5 fruit fly cellular contexts compared by ENCODE assay signal in genomic region chrX:654221-654620, dm6.
TF ChIP-seq lines count a peak whose summit lies in the region.

No protein-coding gene starts in this region.

- TF ChIP-seq CTCF in whole organism, embryonic (GFP tag; optimal IDR thresholded peaks at IDR 0.05; lab: Kevin White, UChicago) = no peak

TF ChIP-seq in whole organism, 6 proteins besides CTCF, POLR2A, EP300 and RAD21:
- TF ChIP-seq CG8478 (optimal IDR thresholded peaks at IDR 0.05; lab: Kevin White, UChicago) = peak; percentile 46
- no peak for TF ChIP-seq psq (optimal IDR thresholded peaks at IDR 0.05; lab: Kevin White, UChicago)

TF ChIP-seq in whole organism, adult, 20 proteins besides CTCF, POLR2A, EP300 and RAD21:
- TF ChIP-seq kay (GFP tag; lab: Kevin White, UChicago; ENCODE audit: borderline replicate concordance) (no peak), toe (GFP tag; optimal IDR thresholded peaks at IDR 0.05; lab: Kevin White, UChicago) (no peak), Mnt (GFP tag; optimal IDR thresholded peaks at IDR 0.05; lab: Kevin White, UChicago) (peak; percentile 81), tj (GFP tag; optimal IDR thresholded peaks at IDR 0.05; lab: Kevin White, UChicago) (no peak), CG14711 (tag; optimal IDR thresholded peaks at IDR 0.05; lab: Kevin White, UChicago) (peak; percentile 43), pad (GFP tag; optimal IDR thresholded peaks at IDR 0.05; lab: Kevin White, UChicago) (peak; percentile 53), CG12768 (GFP tag; optimal IDR thresholded peaks at IDR 0.05; lab: Kevin White, UChicago) (no peak), CG33017 (tag; optimal IDR thresholded peaks at IDR 0.05; lab: Kevin White, UChicago) (no peak)

TF ChIP-seq in whole organism, embryonic, 481 proteins besides CTCF, POLR2A, EP300 and RAD21 (continues in another document):
- TF ChIP-seq CG1603 (tag; optimal IDR thresholded peaks at IDR 0.05; lab: Kevin White, UChicago) = peak; percentile 14
- TF ChIP-seq CG17328 (GFP tag; IDR thresholded peaks at IDR 0.05; lab: Robert Waterston, UW) = no peak
- no peak for TF ChIP-seq sr (GFP tag; IDR thresholded peaks at IDR 0.05; lab: Robert Waterston, UW)
- no peak for TF ChIP-seq hkb (optimal IDR thresholded peaks at IDR 0.05; lab: Kevin White, UChicago)
- TF ChIP-seq hkb (GFP tag; IDR thresholded peaks at IDR 0.05; lab: Robert Waterston, UW) = no peak
- no peak for TF ChIP-seq bsh (GFP tag; optimal IDR thresholded peaks at IDR 0.05; lab: Kevin White, UChicago)
- no peak for TF ChIP-seq CG14050 (GFP tag; IDR thresholded peaks at IDR 0.05; lab: Robert Waterston, UW)
- no peak for TF ChIP-seq ac (GFP tag; optimal IDR thresholded peaks at IDR 0.05; lab: Kevin White, UChicago)
- peak; percentile 17 for TF ChIP-seq Fer1 (GFP tag; optimal IDR thresholded peaks at IDR 0.05; lab: Kevin White, UChicago)
- peak in 1 of 2 experiments; percentile 75 for TF ChIP-seq crp (GFP tag; optimal IDR thresholded peaks at IDR 0.05; lab: Kevin White, UChicago)
- TF ChIP-seq CG1832 (GFP tag; optimal IDR thresholded peaks at IDR 0.05; lab: Kevin White, UChicago) = peak; percentile 78
- TF ChIP-seq danr (GFP tag; IDR thresholded peaks at IDR 0.05; lab: Robert Waterston, UW) = no peak
- TF ChIP-seq CG6254 (GFP tag; optimal IDR thresholded peaks at IDR 0.05; lab: Kevin White, UChicago) = no peak
- TF ChIP-seq onecut (GFP tag; IDR thresholded peaks at IDR 0.05; lab: Robert Waterston, UW) = peak; percentile 58
- TF ChIP-seq gem (tag; optimal IDR thresholded peaks at IDR 0.05; lab: Kevin White, UChicago) = no peak
- TF ChIP-seq CG9215 (GFP tag; IDR thresholded peaks at IDR 0.05; lab: Robert Waterston, UW) = peak; percentile 52
- TF ChIP-seq CG8290 (GFP tag; optimal IDR thresholded peaks at IDR 0.05; lab: Kevin White, UChicago) = no peak
- TF ChIP-seq CG8290 (tag; optimal IDR thresholded peaks at IDR 0.05; lab: Kevin White, UChicago) = peak in 1 of 2 experiments; percentile 2
- TF ChIP-seq Ada2b (GFP tag; IDR thresholded peaks at IDR 0.05; lab: Robert Waterston, UW) = no peak
- TF ChIP-seq nmo (GFP tag; optimal IDR thresholded peaks at IDR 0.05; lab: Kevin White, UChicago) = peak; percentile 2
- TF ChIP-seq cg (GFP tag; optimal IDR thresholded peaks at IDR 0.05; lab: Kevin White, UChicago) = peak; percentile 14
- no peak for TF ChIP-seq ATbp (GFP tag; optimal IDR thresholded peaks at IDR 0.05; lab: Kevin White, UChicago)
- TF ChIP-seq her (GFP tag; optimal IDR thresholded peaks at IDR 0.05; lab: Kevin White, UChicago) = no peak
- TF ChIP-seq CG8281 (tag; optimal IDR thresholded peaks at IDR 0.05; lab: Kevin White, UChicago) = no peak
- no peak for TF ChIP-seq CG3407 (GFP tag; optimal IDR thresholded peaks at IDR 0.05; lab: Kevin White, UChicago)
- peak; percentile 31 for TF ChIP-seq pzg (GFP tag; optimal IDR thresholded peaks at IDR 0.05; lab: Kevin White, UChicago)
- peak; percentile 62 for TF ChIP-seq nerfin-1 (tag; optimal IDR thresholded peaks at IDR 0.05; lab: Kevin White, UChicago)
- no peak for TF ChIP-seq sens (GFP tag; lab: Kevin White, UChicago)
- peak; percentile 12 for TF ChIP-seq Nf-YB (GFP tag; optimal IDR thresholded peaks at IDR 0.05; lab: Kevin White, UChicago)

TF ChIP-seq in whole organism, prepupa, 60 proteins besides CTCF, POLR2A, EP300 and RAD21:
- no peak for TF ChIP-seq Eip75B (GFP tag; optimal IDR thresholded peaks at IDR 0.05; lab: Kevin White, UChicago)
- peak; percentile 44 for TF ChIP-seq achi (GFP tag; optimal IDR thresholded peaks at IDR 0.05; lab: Kevin White, UChicago)
- peak; percentile 57 for TF ChIP-seq Sox14 (GFP tag; optimal IDR thresholded peaks at IDR 0.05; lab: Kevin White, UChicago)
TF ChIP-seq in whole organism, prepupa: peak in this region for 2.

TF ChIP-seq in whole organism, pupa, 21 proteins besides CTCF, POLR2A, EP300 and RAD21:
- TF ChIP-seq Snoo (tag; optimal IDR thresholded peaks at IDR 0.05; lab: Kevin White, UChicago) (no peak), CG12605 (GFP tag; IDR thresholded peaks at IDR 0.05; lab: Robert Waterston, UW) (no peak), CG8301 (tag; optimal IDR thresholded peaks at IDR 0.05; lab: Kevin White, UChicago) (no peak), EcR (GFP tag; optimal IDR thresholded peaks at IDR 0.05; lab: Kevin White, UChicago) (peak; percentile 47), CG13204 (GFP tag; optimal IDR thresholded peaks at IDR 0.05; lab: Kevin White, UChicago) (no peak), CG15710 (tag; optimal IDR thresholded peaks at IDR 0.05; lab: Kevin White, UChicago) (no peak), Pif1B (GFP tag; optimal IDR thresholded peaks at IDR 0.05; lab: Kevin White, UChicago) (no peak)
TF ChIP-seq in whole organism, pupa: peak in this region for 1.
